Fruit fly (Drosophila melanogaster) whole organism, embryonic: Measurements from ENCODE around the gene rec.
A peak's percentile ranks its signal among the peaks of the same experiment; 100 is the strongest.

Experiments used
- CG1602 ChIP-seq: fragments of 200-800 bp; sonication (Bioruptor generic); optimal IDR thresholded peaks from 3 replicates; lab custom pipeline; 2016; ENCODE audit warnings: missing biosample characterization, missing genetic modification characterization
- CG30403 ChIP-seq: fragments of 200-800 bp; sonication (Bioruptor generic); optimal IDR thresholded peaks from 3 replicates; lab custom pipeline; 2016; ENCODE audit warnings: missing biosample characterization, missing genetic modification characterization
- CG8478 ChIP-seq: fragments of >200 bp; optimal IDR thresholded peaks from 2 replicates; lab custom pipeline; 2018
- CrebB ChIP-seq: fragments of 200-800 bp; sonication (Bioruptor generic); optimal IDR thresholded peaks from 3 replicates; lab custom pipeline; 2018; ENCODE audit warnings: missing biosample characterization, mild to moderate bottlenecking, missing genetic modification characterization
- Ets97D ChIP-seq: fragments of 200-800 bp; sonication (Bioruptor generic); optimal IDR thresholded peaks from 3 replicates; lab custom pipeline; 2016; ENCODE audit warnings: missing biosample characterization, missing genetic modification characterization
- MTF-1 ChIP-seq: fragments of 200-800 bp; sonication (Bioruptor generic); optimal IDR thresholded peaks from 2 replicates; lab custom pipeline; 2018; ENCODE audit warnings: missing biosample characterization, mild to moderate bottlenecking, missing genetic modification characterization, borderline replicate concordance
- dmrt99B ChIP-seq: fragments of 200-800 bp; sonication (Bioruptor generic); optimal IDR thresholded peaks from 2 replicates; lab custom pipeline; 2018; ENCODE audit warnings: missing biosample characterization, mild to moderate bottlenecking, missing genetic modification characterization, moderate library complexity
- dysf ChIP-seq: fragments of 200-800 bp; sonication (Bioruptor generic); IDR thresholded peaks from 3 replicates; pipeline ENCODE4 v1.3.6; 2022; ENCODE audit warnings: missing biosample characterization, missing genetic modification characterization
- p53 ChIP-seq: fragments of 200-800 bp; sonication (Bioruptor generic); optimal IDR thresholded peaks from 2 replicates; lab custom pipeline; 2016; ENCODE audit warnings: missing biosample characterization, missing genetic modification characterization

DNA sequence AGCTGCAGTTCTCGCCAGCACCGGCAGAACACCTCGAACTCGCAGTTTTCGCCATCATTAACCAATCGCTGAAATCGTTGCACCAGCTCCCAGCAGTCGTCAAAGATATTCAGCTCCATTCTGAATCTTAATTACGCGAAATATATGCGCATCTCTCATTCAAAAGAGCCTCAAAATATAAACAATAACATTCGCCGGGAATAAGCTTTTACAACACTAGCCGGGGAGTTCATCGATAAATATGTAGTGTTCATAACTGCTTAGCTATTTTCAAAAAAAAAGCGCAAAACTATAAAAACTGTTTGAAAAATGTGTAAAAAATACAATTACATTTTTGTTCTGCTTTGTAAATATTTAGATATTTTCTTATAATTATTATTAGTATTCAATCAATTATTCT, 6.9 kb upstream of the rec start, which contains the start of gene Pbp45:
- TF ChIP-seq CG30403 (GFP tag; lab: Kevin White, UChicago) (peak; percentile 7), CG8478 (no peak), CG1602 (GFP tag; lab: Kevin White, UChicago) (no peak), MTF-1 (no peak), CrebB (tag; lab: Kevin White, UChicago) (no peak), dmrt99B (tag; lab: Kevin White, UChicago) (no peak), p53 (GFP tag; lab: Kevin White, UChicago) (no peak), dysf (GFP tag; lab: Robert Waterston, UW) (no peak), Ets97D (no peak)
